Worm (Caenorhabditis elegans): ENCODE data around the gene arx-4.

The arx-4 gene

DNA sequence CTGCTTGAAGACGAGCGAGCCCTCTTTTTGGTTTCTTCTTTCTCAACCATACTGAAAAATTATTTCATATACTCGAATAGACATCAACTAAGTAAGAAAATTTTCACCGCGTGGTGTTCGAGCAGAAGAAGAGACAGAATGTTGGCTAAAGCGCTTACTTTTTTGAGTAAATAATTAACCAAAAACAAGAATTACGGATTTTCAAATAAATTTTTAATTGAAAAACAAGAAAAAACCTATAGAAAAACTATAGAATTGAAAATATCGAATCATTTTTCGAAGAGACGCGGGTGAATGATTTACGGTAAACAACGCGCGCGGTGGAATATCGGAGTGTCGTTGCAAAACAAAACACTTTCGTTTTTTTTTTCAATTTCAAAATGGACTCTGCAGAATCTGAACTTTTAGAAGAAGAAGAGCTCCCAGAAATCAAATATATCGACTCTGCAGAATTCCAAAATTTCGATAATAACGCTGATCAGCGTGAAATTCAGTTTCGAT lies 8.2 kb upstream of the arx-4 start, which contains the start of the genes rnp-5 and tag-51:
Gene rnp-5, minus strand, starts transcription at position 51 of the 501 bp plus-strand sequence.
Gene tag-51, plus strand, starts transcription at position 363 of the 501 bp plus-strand sequence.
- TF ChIP-seq gmeb-2 (tag; optimal IDR thresholded peaks at IDR 0.05) (no peak), pat-9 (tag; optimal IDR thresholded peaks at IDR 0.05) (no peak), C08G9.2 (tag; optimal IDR thresholded peaks at IDR 0.05) (no peak), pha-4 (tag; optimal IDR thresholded peaks at IDR 0.05) (no peak), hlh-15 (tag; optimal IDR thresholded peaks at IDR 0.05) (no peak), K02D7.2 (tag; optimal IDR thresholded peaks at IDR 0.05) (no peak), hlh-8 (tag; optimal IDR thresholded peaks at IDR 0.05) (no peak), elt-2 (tag; optimal IDR thresholded peaks at IDR 0.05) (no peak), elt-4 (tag; optimal IDR thresholded peaks at IDR 0.05) (no peak), syd-9 (tag; optimal IDR thresholded peaks at IDR 0.05) (no peak), unc-55 (GFP tag; optimal IDR thresholded peaks at IDR 0.05) (no peak)

- TF ChIP-seq unc-3 (GFP tag; conservative IDR thresholded peaks at IDR 0.05) (no peak), unc-3 (tag; optimal IDR thresholded peaks at IDR 0.05) (no peak), ref-2 (tag; optimal IDR thresholded peaks at IDR 0.05) (no peak), mec-3 (tag; optimal IDR thresholded peaks at IDR 0.05; ENCODE audit: borderline replicate concordance) (no peak), hlh-13 (GFP tag; optimal IDR thresholded peaks at IDR 0.05) (no peak), pha-2 (tag; optimal IDR thresholded peaks at IDR 0.05) (no peak), rnt-1 (tag; optimal IDR thresholded peaks at IDR 0.05) (no peak), nfya-1 (tag; optimal IDR thresholded peaks at IDR 0.05) (no peak), ceh-34 (tag; optimal IDR thresholded peaks at IDR 0.05) (no peak), ceh-2 (tag; optimal IDR thresholded peaks at IDR 0.05) (no peak), zip-5 (tag; optimal IDR thresholded peaks at IDR 0.05) (no peak)
These were observed 5.8 kb upstream of the arx-4 start, which contains the start of gene K02F3.12 for ce11 chrIII:856260-856659. K02F3.12 (plus strand) TSS chrIII:856560.

DNA sequence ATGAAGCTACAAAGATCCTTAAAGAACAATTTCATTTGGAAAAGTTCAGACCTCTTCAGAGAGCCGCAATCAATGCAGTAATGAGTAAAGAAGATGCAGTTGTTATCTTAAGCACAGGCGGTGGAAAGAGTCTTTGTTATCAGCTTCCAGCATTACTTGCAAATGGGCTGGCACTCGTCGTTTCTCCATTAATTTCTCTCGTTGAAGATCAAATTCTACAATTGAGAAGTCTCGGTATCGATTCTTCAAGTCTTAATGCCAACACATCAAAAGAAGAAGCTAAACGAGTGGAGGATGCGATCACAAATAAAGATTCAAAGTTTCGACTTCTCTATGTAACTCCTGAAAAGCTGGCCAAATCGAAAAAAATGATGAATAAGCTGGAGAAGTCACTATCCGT lies 5.2 kb upstream of the arx-4 start:
- TF ChIP-seq gmeb-2 (tag; optimal IDR thresholded peaks at IDR 0.05) (no peak), Y22D7AL.16 (tag; optimal IDR thresholded peaks at IDR 0.05) (no peak), C08G9.2 (tag; optimal IDR thresholded peaks at IDR 0.05) (no peak), eyg-1 (tag; optimal IDR thresholded peaks at IDR 0.05) (no peak), dve-1 (tag; optimal IDR thresholded peaks at IDR 0.05) (no peak), fax-1 (tag; optimal IDR thresholded peaks at IDR 0.05) (no peak), hlh-30 (tag; optimal IDR thresholded peaks at IDR 0.05; ENCODE audit: insufficient read depth) (no peak), ceh-14 (tag; optimal IDR thresholded peaks at IDR 0.05) (no peak), ceh-2 (tag; optimal IDR thresholded peaks at IDR 0.05) (no peak), fkh-6 (tag; optimal IDR thresholded peaks at IDR 0.05) (no peak), rnt-1 (tag; optimal IDR thresholded peaks at IDR 0.05) (no peak), nhr-232 (tag; optimal IDR thresholded peaks at IDR 0.05) (no peak)

- TF ChIP-seq pha-2 (tag; optimal IDR thresholded peaks at IDR 0.05) (no peak), T23F11.4 (GFP tag; optimal IDR thresholded peaks at IDR 0.05) (no peak), ttx-3 (tag; optimal IDR thresholded peaks at IDR 0.05) (no peak), ceh-19 (GFP tag; optimal IDR thresholded peaks at IDR 0.05) (no peak), pat-9 (tag; optimal IDR thresholded peaks at IDR 0.05) (no peak), hlh-30 (tag; optimal IDR thresholded peaks at IDR 0.05; ENCODE audit: insufficient read depth) (no peak), ahr-1 (tag; optimal IDR thresholded peaks at IDR 0.05) (no peak), K02D7.2 (tag; optimal IDR thresholded peaks at IDR 0.05) (no peak), unc-86 (tag; optimal IDR thresholded peaks at IDR 0.05) (no peak), odd-2 (tag; optimal IDR thresholded peaks at IDR 0.05) (no peak), ceh-30 (tag; optimal IDR thresholded peaks at IDR 0.05) (no peak), ceh-24 (tag; optimal IDR thresholded peaks at IDR 0.05) (no peak)
These were observed 2.2 kb upstream of the arx-4 start, which contains the start of gene exos-4.2 for ce11 chrIII:859898-860297. exos-4.2 (plus strand) TSS chrIII:860198.

Measured in whole organism, late embryonic.